Worm (Caenorhabditis elegans): ENCODE measurements around the gene F47B10.8.

DNA sequence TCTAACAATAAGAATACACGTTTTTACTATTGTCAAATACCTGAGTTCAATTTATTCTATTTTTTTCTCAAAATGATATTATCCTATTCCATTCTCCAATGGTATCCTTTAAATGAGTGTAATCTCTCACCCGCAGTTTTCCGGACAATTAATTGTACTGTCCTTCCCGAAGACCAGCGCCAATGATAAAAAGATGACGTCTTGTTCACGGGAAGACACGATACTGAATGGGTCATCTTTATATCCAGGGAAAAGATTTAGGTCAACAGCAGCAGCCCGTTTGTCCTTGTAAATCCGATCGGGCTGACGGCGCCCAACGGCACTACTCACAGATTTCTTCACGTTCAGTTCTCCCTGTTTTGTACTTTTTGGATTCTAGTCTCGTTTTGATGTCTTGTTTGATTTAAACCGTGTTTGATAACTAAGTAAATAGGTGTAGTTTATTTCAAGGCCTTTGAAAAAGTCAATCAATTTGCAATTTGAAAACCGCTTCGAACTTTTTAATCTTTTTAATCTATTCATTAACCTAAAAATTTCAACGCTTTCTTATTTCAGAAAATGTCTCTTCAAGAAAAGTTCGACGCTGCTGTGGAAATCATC, 7.8 kb downstream of the F47B10.8 start, which contains the start of gene acbp-3:
- no peak for TF ChIP-seq B0035.1 (tag; optimal IDR thresholded peaks at IDR 0.05)
- TF ChIP-seq Y79H2A.3 (GFP tag; conservative IDR thresholded peaks at IDR 0.05), result no peak
- TF ChIP-seq lin-54 (GFP tag; optimal IDR thresholded peaks at IDR 0.05), result no peak
- TF ChIP-seq aptf-2 (GFP tag; conservative IDR thresholded peaks at IDR 0.05), result no peak
- TF ChIP-seq dpl-1 (GFP tag; optimal IDR thresholded peaks at IDR 0.05), result no peak
- TF ChIP-seq madf-3 (GFP tag; IDR thresholded peaks at IDR 0.05), result no peak
- TF ChIP-seq hmg-1.2 (GFP tag; IDR thresholded peaks at IDR 0.05), result no peak

Data from whole organism, young adult.